Fruit fly (Drosophila melanogaster): Measurements from ENCODE around the gene msd5.

Gene msd5

DNA sequence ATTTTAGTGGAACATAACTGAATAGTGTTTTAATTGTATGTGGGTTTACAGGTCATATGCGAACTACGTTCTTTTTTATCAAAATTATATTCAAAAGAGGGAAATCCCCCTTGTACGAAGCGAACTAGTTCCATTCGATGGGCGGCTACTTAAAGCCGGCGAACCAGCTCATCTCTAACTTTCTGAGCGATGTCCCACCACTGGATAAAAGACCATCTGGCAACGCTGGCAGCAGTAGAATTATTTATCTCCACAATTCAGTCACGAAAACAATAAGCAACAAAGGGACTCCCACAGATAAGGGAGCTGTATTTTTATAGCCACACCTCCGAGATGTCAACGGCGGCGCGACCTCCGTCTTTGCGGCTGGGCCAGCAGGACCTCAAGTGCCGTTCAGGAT lies 37.3 kb downstream of the msd5 start, which contains the start of gene Rabex-5 (continued):
- no peak for TF ChIP-seq gsb (GFP tag; IDR thresholded peaks at IDR 0.05)
- peak; percentile 15; the same call in 1 of the 2 replicates for TF ChIP-seq lmd (GFP tag; IDR thresholded peaks at IDR 0.05)
- peak; percentile 2 for TF ChIP-seq CG10209 (GFP tag; optimal IDR thresholded peaks at IDR 0.05)
- no peak for TF ChIP-seq CG1647 (GFP tag; optimal IDR thresholded peaks at IDR 0.05)
- no peak for TF ChIP-seq CG15011 (GFP tag; optimal IDR thresholded peaks at IDR 0.05)
- TF ChIP-seq Myb (GFP tag; optimal IDR thresholded peaks at IDR 0.05), result peak; percentile 46
- peak; percentile 6 for TF ChIP-seq unpg (GFP tag; optimal IDR thresholded peaks at IDR 0.05)
- TF ChIP-seq pum (GFP tag; optimal IDR thresholded peaks at IDR 0.05), result no peak
- TF ChIP-seq CG1602 (GFP tag; optimal IDR thresholded peaks at IDR 0.05), result no peak
- no peak for TF ChIP-seq croc (GFP tag; conservative IDR thresholded peaks at IDR 0.05)
- peak; percentile 9 for TF ChIP-seq NK7.1 (GFP tag; optimal IDR thresholded peaks at IDR 0.05)
- TF ChIP-seq CG13775 (GFP tag; optimal IDR thresholded peaks at IDR 0.05), result no peak
- no peak for TF ChIP-seq crc (GFP tag; optimal IDR thresholded peaks at IDR 0.05)
- TF ChIP-seq Hmr (GFP tag; optimal IDR thresholded peaks at IDR 0.05), result peak; percentile 69
- TF ChIP-seq grn (GFP tag; optimal IDR thresholded peaks at IDR 0.05), result no peak
- TF ChIP-seq maf-S (GFP tag; optimal IDR thresholded peaks at IDR 0.05), result no peak
- peak; percentile 82; the same call in 1 of the 2 replicates for TF ChIP-seq inv (GFP tag; IDR thresholded peaks at IDR 0.05; ENCODE audit: partially characterized antibody)
- no peak for TF ChIP-seq Fer2 (tag; optimal IDR thresholded peaks at IDR 0.05)
- no peak for TF ChIP-seq cg (GFP tag; optimal IDR thresholded peaks at IDR 0.05)
- TF ChIP-seq dati (GFP tag; IDR thresholded peaks at IDR 0.05), result no peak
- TF ChIP-seq wdn (GFP tag; IDR thresholded peaks at IDR 0.05), result no peak
- no peak for TF ChIP-seq CG4360 (GFP tag; IDR thresholded peaks at IDR 0.05)
- peak; percentile 43 for TF ChIP-seq CG12391 (tag; optimal IDR thresholded peaks at IDR 0.05)
- peak; percentile 58 for TF ChIP-seq nmo (GFP tag; optimal IDR thresholded peaks at IDR 0.05)
- no peak for TF ChIP-seq CG2202 (tag; optimal IDR thresholded peaks at IDR 0.05)
- no peak for TF ChIP-seq CG32767 (GFP tag; IDR thresholded peaks at IDR 0.05)
- TF ChIP-seq tup (GFP tag; optimal IDR thresholded peaks at IDR 0.05), result no peak
- TF ChIP-seq CG9215 (GFP tag; IDR thresholded peaks at IDR 0.05), result no peak
- no peak for TF ChIP-seq CG11560 (tag; IDR thresholded peaks at IDR 0.05)
- TF ChIP-seq Gsc (GFP tag; IDR thresholded peaks at IDR 0.05), result no peak
- no peak for TF ChIP-seq sim (GFP tag; IDR thresholded peaks at IDR 0.05)
- TF ChIP-seq CG4282 (GFP tag; optimal IDR thresholded peaks at IDR 0.05), result peak; percentile 20
- TF ChIP-seq CG10543 (GFP tag; optimal IDR thresholded peaks at IDR 0.05), result no peak
- TF ChIP-seq NfI (GFP tag; optimal IDR thresholded peaks at IDR 0.05), result peak; percentile 29
- TF ChIP-seq CG4617 (GFP tag; optimal IDR thresholded peaks at IDR 0.05; ENCODE audit: borderline replicate concordance), result peak; percentile 85
- no peak for TF ChIP-seq CG17612 (GFP tag; IDR thresholded peaks at IDR 0.05)
- peak; percentile 61 for TF ChIP-seq CG3995 (GFP tag; optimal IDR thresholded peaks at IDR 0.05)
- TF ChIP-seq dysf (GFP tag; IDR thresholded peaks at IDR 0.05), result no peak
- no peak for TF ChIP-seq CG11504 (tag; optimal IDR thresholded peaks at IDR 0.05)
- no peak for TF ChIP-seq Atf3 (GFP tag; optimal IDR thresholded peaks at IDR 0.05)
- TF ChIP-seq CG4424 (GFP tag; optimal IDR thresholded peaks at IDR 0.05), result peak; percentile 19
- peak; percentile 78 for TF ChIP-seq HmgZ (tag; optimal IDR thresholded peaks at IDR 0.05)
- no peak for TF ChIP-seq Stat92E (GFP tag; optimal IDR thresholded peaks at IDR 0.05)
- TF ChIP-seq CG16815 (GFP tag; optimal IDR thresholded peaks at IDR 0.05), result no peak
- TF ChIP-seq Sox100B (GFP tag; optimal IDR thresholded peaks at IDR 0.05), result no peak
- peak; percentile 52 for TF ChIP-seq trem (tag; optimal IDR thresholded peaks at IDR 0.05)
- no peak for TF ChIP-seq CG4328 (GFP tag; optimal IDR thresholded peaks at IDR 0.05)
- TF ChIP-seq HLHmδ (GFP tag; optimal IDR thresholded peaks at IDR 0.05), result no peak
- TF ChIP-seq CG7271 (tag; optimal IDR thresholded peaks at IDR 0.05), result no peak
- TF ChIP-seq Bdp1 (GFP tag; optimal IDR thresholded peaks at IDR 0.05), result no peak
- no peak for TF ChIP-seq ase (GFP tag; IDR thresholded peaks at IDR 0.05)

All from whole organism, embryonic.